Fruit fly (Drosophila melanogaster): ENCODE results near the gene Gr98b.

The Gr98b gene

dm6 chr3R:27580274-27581011, 38.1 kb downstream of the Gr98b start:
- no peak for TF ChIP-seq psq (optimal IDR thresholded peaks at IDR 0.05)
- no peak for TF ChIP-seq usp (GFP tag; optimal IDR thresholded peaks at IDR 0.05)
- TF ChIP-seq pan (optimal IDR thresholded peaks at IDR 0.05), result no peak
- TF ChIP-seq EcR (GFP tag; optimal IDR thresholded peaks at IDR 0.05), result no peak
- no peak for TF ChIP-seq Dll (optimal IDR thresholded peaks at IDR 0.05)
- TF ChIP-seq CG8478 (optimal IDR thresholded peaks at IDR 0.05), result no peak

dm6 chr3R:27581263-27581868, 39.1 kb downstream of the Gr98b start:
- TF ChIP-seq Dll (optimal IDR thresholded peaks at IDR 0.05) (peak; percentile 42), pan (optimal IDR thresholded peaks at IDR 0.05) (no peak)

dm6 chr3R:27581890-27582487, 39.7 kb downstream of the Gr98b start, which contains the start of gene wdb:
Gene wdb (minus strand): TSS chr3R:27582241.
- no peak for TF ChIP-seq Dll (optimal IDR thresholded peaks at IDR 0.05)
- TF ChIP-seq EcR (GFP tag; optimal IDR thresholded peaks at IDR 0.05), result no peak
- TF ChIP-seq psq (optimal IDR thresholded peaks at IDR 0.05), result no peak
- no peak for TF ChIP-seq pan (optimal IDR thresholded peaks at IDR 0.05)
- no peak for TF ChIP-seq usp (GFP tag; optimal IDR thresholded peaks at IDR 0.05)
- no peak for TF ChIP-seq CG8478 (optimal IDR thresholded peaks at IDR 0.05)

dm6 chr3R:27582634-27583181, 40.4 kb downstream of the Gr98b start, which contains the start of gene pins:
Gene pins (plus strand): TSS chr3R:27582840.
- TF ChIP-seq EcR (GFP tag; optimal IDR thresholded peaks at IDR 0.05) (no peak), Dll (optimal IDR thresholded peaks at IDR 0.05) (no peak), pan (optimal IDR thresholded peaks at IDR 0.05) (no peak), usp (GFP tag; optimal IDR thresholded peaks at IDR 0.05) (no peak), psq (optimal IDR thresholded peaks at IDR 0.05) (no peak), CG8478 (optimal IDR thresholded peaks at IDR 0.05) (no peak)

dm6 chr3R:27593174-27593573, 50.9 kb downstream of the Gr98b start:
- no peak for TF ChIP-seq psq (optimal IDR thresholded peaks at IDR 0.05)
- no peak for TF ChIP-seq pan (optimal IDR thresholded peaks at IDR 0.05)
- TF ChIP-seq CG8478 (optimal IDR thresholded peaks at IDR 0.05), result no peak
- TF ChIP-seq usp (GFP tag; optimal IDR thresholded peaks at IDR 0.05), result no peak
- TF ChIP-seq EcR (GFP tag; optimal IDR thresholded peaks at IDR 0.05), result no peak
- TF ChIP-seq Dll (optimal IDR thresholded peaks at IDR 0.05), result no peak
